Fruit fly (Drosophila melanogaster) whole organism, wandering third instar larva: ENCODE results near the gene gogo.

ENCODE experiments used
- GATAd ChIP-seq: sonication (Bioruptor generic); optimal IDR thresholded peaks from 2 replicates; lab custom pipeline; 2016; ENCODE audit warnings: missing biosample characterization, missing genetic modification characterization
- Hnf4 ChIP-seq: fragments of 200-800 bp; sonication (Bioruptor generic); optimal IDR thresholded peaks from 2 replicates; lab custom pipeline; 2016; ENCODE audit warnings: missing biosample characterization, mild to moderate bottlenecking, missing genetic modification characterization
- Myc ChIP-seq: fragments of >200 bp; optimal IDR thresholded peaks from 2 replicates; lab custom pipeline; 2017
- h ChIP-seq: fragments of 200-800 bp; sonication (Bioruptor generic); optimal IDR thresholded peaks from 3 replicates; lab custom pipeline; 2016; ENCODE audit warnings: missing biosample characterization, mild to moderate bottlenecking, missing genetic modification characterization
- jim ChIP-seq: fragments of 175-275, 200-325 bp; sonication (Bioruptor generic); optimal IDR thresholded peaks from 2 replicates; lab custom pipeline; 2016; ENCODE audit warnings: missing biosample characterization, mild to moderate bottlenecking, missing genetic modification characterization
- psq ChIP-seq: fragments of 200-800 bp; sonication (Bioruptor generic); optimal IDR thresholded peaks from 3 replicates; lab custom pipeline; 2017; ENCODE audit warnings: missing biosample characterization, mild to moderate bottlenecking, missing genetic modification characterization, moderate library complexity
- rgr ChIP-seq: fragments of 200-800 bp; sonication (Bioruptor generic); optimal IDR thresholded peaks from 3 replicates; lab custom pipeline; 2016; ENCODE audit warnings: missing biosample characterization, mild to moderate bottlenecking, missing genetic modification characterization

dm6 chr3L:20221412-20221864 lies 73.5 kb downstream of the gogo start, which contains the start of gene CG17145:
- TF ChIP-seq jim (no peak), psq (GFP tag; lab: Kevin White, UChicago) (no peak), Hnf4 (GFP tag; lab: Kevin White, UChicago) (no peak), h (GFP tag; lab: Kevin White, UChicago) (no peak), Myc (lab: Kevin White, UChicago) (no peak), rgr (GFP tag; lab: Kevin White, UChicago) (no peak), GATAd (no peak)
